Worm (Caenorhabditis elegans): ENCODE data around the gene K08B5.1.

K08B5.1 gene

DNA sequence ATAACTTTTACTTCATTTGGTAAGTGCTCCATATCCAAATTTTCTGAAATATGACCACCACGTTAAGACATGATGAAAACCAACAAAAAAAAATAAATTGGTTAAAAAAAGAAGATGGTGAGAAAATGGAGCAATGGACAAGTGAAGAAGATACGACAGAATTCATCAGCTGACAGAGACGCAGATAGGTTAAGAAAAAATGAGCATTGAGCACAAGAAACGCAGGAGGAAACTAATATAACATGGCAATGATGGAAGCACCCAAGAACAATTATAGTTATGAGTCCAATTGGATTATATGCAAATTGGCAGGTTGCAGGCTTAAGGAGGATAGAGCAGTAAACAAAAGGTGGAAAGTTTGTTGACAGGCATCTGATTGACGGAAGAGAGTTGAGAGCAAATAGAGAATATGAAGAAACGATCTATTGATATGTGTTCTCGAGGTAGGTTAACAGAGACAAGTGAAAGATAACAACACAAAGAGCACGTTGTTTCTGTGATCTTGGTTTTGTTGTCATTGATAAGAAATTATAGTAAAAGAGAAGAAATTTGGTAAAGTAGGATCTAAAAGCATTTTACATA, 4.3 kb upstream of the K08B5.1 start, which contains the start of gene K08B5.2:
K08B5.2 (minus strand) TSS at position 43 of the 582 bp plus-strand sequence.
- TF ChIP-seq elt-2 (tag; optimal IDR thresholded peaks at IDR 0.05) = peak; percentile 41
- TF ChIP-seq ceh-18 (tag; optimal IDR thresholded peaks at IDR 0.05) = peak; percentile 21
- TF ChIP-seq pax-1 (tag; optimal IDR thresholded peaks at IDR 0.05) = no peak
- TF ChIP-seq unc-42 (tag; optimal IDR thresholded peaks at IDR 0.05) = peak; percentile 66

DNA sequence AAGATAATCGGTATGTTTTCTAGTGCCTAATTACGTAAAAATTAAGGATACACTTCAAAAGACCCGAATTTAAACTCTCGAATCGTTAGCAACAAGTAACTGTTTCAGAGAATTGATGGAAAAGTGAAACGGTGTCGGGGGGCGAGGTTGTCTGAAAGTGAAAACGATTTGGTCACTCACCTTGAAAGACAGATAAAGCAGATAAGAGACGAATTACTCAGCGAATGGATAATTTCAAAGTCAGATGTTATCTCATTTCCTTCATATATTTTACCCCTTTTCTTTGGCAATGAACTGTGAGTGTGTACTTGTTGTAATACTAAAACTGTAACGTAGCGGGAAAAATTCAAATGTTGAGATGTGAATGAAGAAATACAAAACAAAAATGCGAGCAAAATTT, 2.5 kb upstream of the K08B5.1 start:
- TF ChIP-seq unc-3 (GFP tag; conservative IDR thresholded peaks at IDR 0.05) (no peak), unc-3 (tag; optimal IDR thresholded peaks at IDR 0.05) (no peak), pros-1 (tag; optimal IDR thresholded peaks at IDR 0.05) (no peak), C38D4.7 (GFP tag; optimal IDR thresholded peaks at IDR 0.05) (no peak), syd-9 (tag; optimal IDR thresholded peaks at IDR 0.05) (no peak), pha-2 (tag; optimal IDR thresholded peaks at IDR 0.05) (no peak), ahr-1 (tag; optimal IDR thresholded peaks at IDR 0.05) (no peak), ceh-2 (tag; optimal IDR thresholded peaks at IDR 0.05) (no peak), pqm-1 (tag; optimal IDR thresholded peaks at IDR 0.05) (no peak), ceh-34 (tag; optimal IDR thresholded peaks at IDR 0.05) (no peak), ceh-30 (tag; optimal IDR thresholded peaks at IDR 0.05) (no peak), npax-4 (tag; optimal IDR thresholded peaks at IDR 0.05) (no peak), ceh-45 (GFP tag; IDR thresholded peaks at IDR 0.05) (no peak)

DNA sequence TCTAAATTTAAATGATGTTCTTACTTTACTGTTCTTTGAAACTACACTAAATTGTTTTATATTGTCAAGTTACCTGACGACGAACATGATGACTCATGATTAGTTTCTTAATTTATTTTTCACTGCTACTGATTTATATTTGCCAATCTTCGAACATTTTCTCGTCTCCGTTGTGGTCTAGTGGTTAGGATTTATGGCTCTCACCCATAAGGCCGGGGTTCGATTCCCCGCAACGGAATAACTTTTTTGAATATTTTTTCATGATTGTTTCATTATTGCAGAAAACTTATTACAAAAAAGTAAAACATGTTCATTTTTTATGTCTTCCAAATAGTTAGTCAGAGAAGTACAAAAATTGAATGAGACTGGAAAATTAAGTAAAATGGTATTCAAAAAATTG, 542 bp downstream of the K08B5.1 start:
- TF ChIP-seq K09A11.1 (tag; optimal IDR thresholded peaks at IDR 0.05; ENCODE audit: insufficient read depth) (no peak), hlh-13 (GFP tag; optimal IDR thresholded peaks at IDR 0.05) (no peak), nhr-11 (tag; optimal IDR thresholded peaks at IDR 0.05) (no peak)

DNA sequence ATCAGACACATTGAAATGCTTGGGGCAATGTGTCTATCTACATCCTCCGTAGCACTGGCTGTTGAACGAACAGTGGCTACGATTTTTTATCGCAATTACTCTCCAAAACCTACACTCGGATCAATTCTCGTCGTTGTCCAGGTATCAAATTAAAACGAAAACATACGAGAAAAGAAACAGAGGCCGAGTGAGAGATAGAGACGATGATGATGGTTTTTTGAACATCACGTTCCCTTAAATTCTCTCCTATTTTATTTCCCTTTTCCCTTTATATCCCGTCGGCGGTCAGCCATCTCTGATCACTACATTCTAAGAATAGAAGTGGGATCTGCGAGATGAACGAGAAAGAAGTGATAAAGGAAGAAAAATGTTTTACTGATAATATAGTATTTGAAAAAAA, 1.2 kb downstream of the K08B5.1 start:
- TF ChIP-seq ceh-24 (tag; optimal IDR thresholded peaks at IDR 0.05) = no peak
- TF ChIP-seq pros-1 (tag; optimal IDR thresholded peaks at IDR 0.05) = no peak
- TF ChIP-seq lim-6 (tag; optimal IDR thresholded peaks at IDR 0.05) = no peak
- TF ChIP-seq ttx-3 (tag; optimal IDR thresholded peaks at IDR 0.05) = no peak
- no peak for TF ChIP-seq ceh-19 (GFP tag; optimal IDR thresholded peaks at IDR 0.05)

DNA sequence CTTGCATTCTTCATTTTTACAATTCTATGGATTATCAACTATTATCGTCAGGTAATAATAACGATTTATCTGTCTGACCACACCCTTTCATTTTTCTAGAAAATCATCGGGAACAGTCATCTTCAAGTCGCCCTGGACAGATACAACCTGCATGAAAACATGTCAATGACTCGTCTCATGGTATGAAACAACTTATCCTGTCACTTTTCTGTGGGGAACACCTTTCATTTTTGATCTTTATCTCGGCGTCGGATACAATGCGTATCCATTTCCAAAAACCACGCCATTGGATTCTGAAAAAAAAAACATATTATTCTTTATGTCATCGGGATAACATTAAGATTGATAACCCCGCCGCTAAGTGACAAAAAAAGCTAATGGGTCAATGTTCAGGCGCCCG, 2.7 kb downstream of the K08B5.1 start:
- TF ChIP-seq ceh-45 (GFP tag; IDR thresholded peaks at IDR 0.05) (no peak), hlh-8 (tag; optimal IDR thresholded peaks at IDR 0.05) (no peak), che-1 (tag; optimal IDR thresholded peaks at IDR 0.05) (no peak), ceh-19 (GFP tag; optimal IDR thresholded peaks at IDR 0.05) (no peak), gmeb-2 (tag; optimal IDR thresholded peaks at IDR 0.05) (no peak), unc-86 (tag; optimal IDR thresholded peaks at IDR 0.05) (no peak), hlh-13 (GFP tag; optimal IDR thresholded peaks at IDR 0.05) (no peak), fkh-10 (GFP tag; optimal IDR thresholded peaks at IDR 0.05) (no peak), ceh-48 (tag; optimal IDR thresholded peaks at IDR 0.05) (no peak), unc-3 (GFP tag; conservative IDR thresholded peaks at IDR 0.05) (no peak), unc-3 (tag; optimal IDR thresholded peaks at IDR 0.05) (no peak)

DNA sequence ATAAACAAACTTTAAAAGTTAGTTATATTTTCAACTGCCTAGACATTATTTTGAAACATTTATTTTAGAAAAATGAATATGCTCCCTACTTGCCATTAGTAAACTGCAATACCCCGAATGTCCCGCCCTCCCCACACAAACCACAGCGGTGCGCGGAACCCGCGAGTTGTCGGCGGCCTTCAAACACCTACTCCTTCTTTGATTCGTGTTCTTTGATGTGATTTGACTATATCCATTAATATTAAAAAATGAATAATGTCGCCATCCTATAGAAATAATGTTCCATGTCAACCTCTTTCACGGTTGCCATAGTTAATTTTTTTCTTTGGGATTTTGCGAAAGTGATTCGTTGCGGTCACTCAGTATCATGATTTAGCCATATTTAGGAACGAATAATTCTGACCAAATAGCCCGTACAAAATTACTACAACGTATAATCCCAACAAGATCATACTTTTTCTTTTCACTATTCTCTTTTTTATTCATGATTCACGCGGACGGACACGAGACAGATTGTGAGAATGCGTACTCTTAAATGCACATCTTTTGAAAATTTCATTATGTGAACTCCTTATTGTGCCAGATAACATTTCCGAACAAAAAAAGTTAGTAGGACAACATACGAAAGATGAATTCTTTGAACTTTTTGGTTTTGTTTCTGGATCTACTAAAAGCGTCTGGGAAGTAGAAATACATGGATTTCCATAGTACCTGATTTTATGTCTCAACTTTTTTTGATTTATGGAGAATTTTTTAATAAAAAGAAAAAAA, 6.5 kb downstream of the K08B5.1 start:
- TF ChIP-seq ceh-18 (tag; optimal IDR thresholded peaks at IDR 0.05) = no peak
- no peak for TF ChIP-seq unc-42 (tag; optimal IDR thresholded peaks at IDR 0.05)
- no peak for TF ChIP-seq unc-3 (GFP tag; conservative IDR thresholded peaks at IDR 0.05)
- no peak for TF ChIP-seq unc-3 (tag; optimal IDR thresholded peaks at IDR 0.05)
- TF ChIP-seq fkh-6 (tag; optimal IDR thresholded peaks at IDR 0.05) = no peak
- TF ChIP-seq ceh-9 (tag; optimal IDR thresholded peaks at IDR 0.05) = no peak
- no peak for TF ChIP-seq F13H6.1 (tag; optimal IDR thresholded peaks at IDR 0.05)
- TF ChIP-seq gmeb-2 (tag; optimal IDR thresholded peaks at IDR 0.05) = no peak
- TF ChIP-seq C38D4.7 (GFP tag; optimal IDR thresholded peaks at IDR 0.05) = no peak
- TF ChIP-seq nhr-11 (tag; optimal IDR thresholded peaks at IDR 0.05) = no peak

Measured in whole organism, late embryonic.